Worm (Caenorhabditis elegans) whole organism, midembryonic: Measurements from ENCODE around the gene C04F6.7.

ENCODE experiments used
- T22C8.4 ChIP-seq: fragments of 200-800 bp; sonication (Bioruptor generic); IDR thresholded peaks from 2 replicates; pipeline ENCODE4 v1.3.6; 2022; ENCODE audit warnings: missing genetic modification characterization, missing compliant biosample characterization
- cog-1 ChIP-seq: sonication (generic microtip); optimal IDR thresholded peaks from 2 replicates; lab custom pipeline; 2016; ENCODE audit warnings: missing genetic modification characterization, missing compliant biosample characterization
- flt-1 ChIP-seq: fragments of 200-800 bp; sonication (Bioruptor generic); IDR thresholded peaks from 2 replicates; pipeline ENCODE4 v1.3.6; 2022; ENCODE audit warnings: missing genetic modification characterization, missing compliant biosample characterization
- klf-2 ChIP-seq: fragments of 200-800 bp; sonication (Bioruptor generic); conservative IDR thresholded peaks from 2 replicates; pipeline ENCODE4 v1.3.6; 2022; ENCODE audit warnings: missing genetic modification reagents, missing genetic modification characterization, missing compliant biosample characterization
- med-1 ChIP-seq: sonication (generic microtip); optimal IDR thresholded peaks from 2 replicates; lab custom pipeline; 2017; ENCODE audit warnings: missing genetic modification characterization, mild to moderate bottlenecking, missing compliant biosample characterization, antibody characterized with exemption, missing genetic modification reagents; ENCODE audit not compliant: insufficient read depth
- ref-1 ChIP-seq: fragments of 200-800 bp; sonication (Bioruptor generic); conservative IDR thresholded peaks from 2 replicates; pipeline ENCODE4 v1.3.6; 2022; ENCODE audit warnings: missing genetic modification reagents, missing genetic modification characterization, missing compliant biosample characterization
- tab-1 ChIP-seq: fragments of 200-800 bp; sonication (Bioruptor generic); IDR thresholded peaks from 2 replicates; pipeline ENCODE4 v1.3.6; 2022; ENCODE audit warnings: missing genetic modification characterization, missing compliant biosample characterization
- ztf-23 ChIP-seq: fragments of 200-800 bp; sonication (Bioruptor generic); IDR thresholded peaks from 2 replicates; pipeline ENCODE4 v1.3.6; 2022; ENCODE audit warnings: missing genetic modification reagents, missing genetic modification characterization, missing compliant biosample characterization
- ztf-29 ChIP-seq: fragments of 200-800 bp; sonication (Bioruptor generic); IDR thresholded peaks from 2 replicates; pipeline ENCODE4 v1.3.6; 2022; ENCODE audit warnings: missing genetic modification reagents, missing genetic modification characterization, missing compliant biosample characterization

- TF ChIP-seq ztf-29 (GFP tag; lab: Robert Waterston, UW) = no peak
- TF ChIP-seq flt-1 = no peak
- no peak for TF ChIP-seq klf-2 (GFP tag; lab: Robert Waterston, UW)
- no peak for TF ChIP-seq ztf-23 (GFP tag; lab: Robert Waterston, UW)
- TF ChIP-seq ref-1 = no peak
- TF ChIP-seq cog-1 (tag; lab: Kevin White, UChicago) = no peak
- no peak for TF ChIP-seq tab-1 (GFP tag; lab: Robert Waterston, UW)
- TF ChIP-seq T22C8.4 = no peak
- TF ChIP-seq med-1 = no peak
Observed at ce11 chrX:3467958-3468357, 49.0 kb upstream of the C04F6.7 start.
